Worm (Caenorhabditis elegans) whole organism, mixed stage, embryonic: Measurements from ENCODE around the gene C02D5.2.

ENCODE experiments used
- ces-1 ChIP-seq: fragments of 150-350 bp; optimal IDR thresholded peaks from 2 replicates; lab custom pipeline; 2014; ENCODE audit warnings: missing biosample characterization, missing genetic modification reagents, missing genetic modification characterization
- flh-1 ChIP-seq: fragments of 200-800 bp; sonication (Bioruptor generic); optimal IDR thresholded peaks from 2 replicates; lab custom pipeline; 2018; ENCODE audit warnings: mild to moderate bottlenecking, missing genetic modification characterization, moderate library complexity, missing compliant biosample characterization
- nhr-237 ChIP-seq: fragments of 150-350 bp; optimal IDR thresholded peaks from 2 replicates; lab custom pipeline; 2014; ENCODE audit warnings: missing biosample characterization, missing genetic modification characterization
- snpc-4 ChIP-seq: fragments of 150-350 bp; optimal IDR thresholded peaks from 2 replicates; lab custom pipeline; 2014; ENCODE audit warnings: missing biosample characterization, missing genetic modification characterization
- sptf-1 ChIP-seq: sonication (generic microtip); optimal IDR thresholded peaks from 2 replicates; lab custom pipeline; 2017; ENCODE audit warnings: mild to moderate bottlenecking, missing genetic modification characterization, moderate library complexity, missing compliant biosample characterization

DNA sequence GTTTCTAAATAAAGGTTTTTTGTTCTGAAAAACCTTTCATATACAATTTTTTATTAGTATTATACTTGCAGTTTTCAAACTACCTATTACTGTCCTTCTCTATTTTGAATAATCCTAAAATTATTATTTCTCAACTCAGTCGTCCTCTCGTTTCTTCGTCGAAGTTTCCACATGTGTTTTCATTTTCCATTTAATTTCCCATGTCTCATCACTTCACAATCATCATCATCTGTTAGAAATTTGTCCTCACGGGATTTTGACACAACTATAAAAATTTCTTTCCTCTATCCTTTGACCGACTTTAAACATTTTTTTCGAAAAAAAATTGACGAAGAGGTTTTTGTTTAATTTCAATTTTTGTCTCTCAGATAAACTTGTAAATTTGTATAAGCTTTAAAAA lies 21.7 kb upstream of the C02D5.2 start:
- TF ChIP-seq snpc-4 (tag; lab: Kevin White, UChicago) = no peak
- no peak for TF ChIP-seq ces-1 (GFP tag; lab: Kevin White, UChicago)
- TF ChIP-seq nhr-237 (tag; lab: Kevin White, UChicago) = no peak
- TF ChIP-seq flh-1 (GFP tag; lab: Kevin White, UChicago) = no peak
- no peak for TF ChIP-seq sptf-1 (tag; lab: Kevin White, UChicago)
